Worm (Caenorhabditis elegans): ENCODE measurements around the gene K07F5.17.

K07F5.17 gene

DNA sequence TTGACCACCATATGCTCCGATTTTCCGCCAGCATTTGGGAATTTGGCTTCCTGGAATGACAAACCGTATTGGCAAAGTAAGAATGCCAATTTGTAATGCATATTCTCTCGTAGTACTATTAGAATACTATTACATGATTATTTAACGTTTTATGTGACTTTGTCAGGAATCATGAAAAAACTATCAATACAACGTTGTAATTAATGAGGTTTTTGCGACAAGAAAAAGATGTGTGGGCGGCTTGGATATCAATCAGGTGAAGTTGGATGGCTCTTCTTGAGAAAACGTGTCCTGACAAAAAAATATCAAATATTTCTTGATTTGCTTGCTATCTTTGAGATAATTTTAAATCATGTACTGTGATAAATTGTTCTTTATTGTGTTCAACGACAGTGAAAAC lies 5.9 kb downstream of the K07F5.17 start, which contains the start of gene K07F5.7:
K07F5.7 (minus strand) TSS at position 101 of the 400 bp plus-strand sequence.
- TF ChIP-seq ces-1 (GFP tag; optimal IDR thresholded peaks at IDR 0.05) (no peak), unc-98 (GFP tag; IDR thresholded peaks at IDR 0.05) (no peak), C34B4.2 (tag; optimal IDR thresholded peaks at IDR 0.05) (no peak), swsn-7 (tag; optimal IDR thresholded peaks at IDR 0.05) (no peak)

DNA sequence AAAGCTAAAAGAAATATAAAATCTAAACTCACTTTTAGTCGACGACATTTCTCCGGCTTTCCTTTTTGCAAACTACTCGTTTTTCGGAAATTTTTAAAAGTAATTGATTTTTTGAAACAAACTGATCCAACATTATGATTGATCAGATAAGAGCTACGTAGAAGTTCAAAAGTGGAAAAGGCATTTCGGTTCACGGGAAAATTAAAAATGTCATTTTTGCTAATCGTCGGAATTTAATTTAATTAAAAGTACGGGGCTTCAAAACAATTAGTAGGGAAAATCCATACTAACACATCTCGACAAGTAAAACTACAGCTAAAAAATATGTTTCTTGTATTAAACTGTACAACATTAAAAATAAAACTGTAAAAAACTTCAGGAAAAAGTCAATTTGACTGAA lies 7.5 kb downstream of the K07F5.17 start, which contains the start of gene K07F5.8:
K07F5.8 (minus strand) TSS at position 101 of the 400 bp plus-strand sequence.
- TF ChIP-seq vab-15 (tag; optimal IDR thresholded peaks at IDR 0.05) (no peak), pax-3 (tag; optimal IDR thresholded peaks at IDR 0.05) (no peak), grh-1 (GFP tag; IDR thresholded peaks at IDR 0.05) (no peak), aha-1 (tag; optimal IDR thresholded peaks at IDR 0.05) (no peak), nhr-28 (tag; optimal IDR thresholded peaks at IDR 0.05) (no peak), C34B4.2 (tag; optimal IDR thresholded peaks at IDR 0.05) (no peak), sox-4 (tag; optimal IDR thresholded peaks at IDR 0.05) (no peak), F16B12.6 (tag; optimal IDR thresholded peaks at IDR 0.05) (no peak), efl-3 (GFP tag; optimal IDR thresholded peaks at IDR 0.05) (no peak), hlh-17 (GFP tag; optimal IDR thresholded peaks at IDR 0.05; ENCODE audit: borderline replicate concordance) (no peak), mab-9 (GFP tag; IDR thresholded peaks at IDR 0.05) (no peak), nhr-76 (tag; optimal IDR thresholded peaks at IDR 0.05) (no peak), zip-4 (GFP tag; optimal IDR thresholded peaks at IDR 0.05) (no peak)

DNA sequence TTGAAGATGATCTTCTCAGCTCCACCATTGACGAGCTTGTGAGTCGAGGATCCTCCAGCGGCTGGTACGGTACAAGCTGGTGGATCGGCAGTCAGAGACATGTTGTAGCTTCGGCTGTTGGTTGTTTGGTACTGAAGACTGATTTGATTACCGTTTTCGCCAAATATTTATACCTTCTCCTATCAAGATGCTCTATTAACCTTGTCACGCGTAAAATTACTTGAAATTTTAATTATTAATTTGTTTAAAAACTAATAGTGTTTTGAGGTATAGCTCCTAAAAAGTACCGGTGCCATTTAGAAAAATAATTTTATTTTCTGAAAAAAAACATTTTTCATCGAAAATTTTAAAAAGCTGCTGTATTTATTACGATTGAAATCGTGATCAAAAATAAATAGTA lies 8.8 kb downstream of the K07F5.17 start, which contains the start of gene ssp-10:
ssp-10 (minus strand) TSS at position 101 of the 400 bp plus-strand sequence.
- TF ChIP-seq hlh-17 (GFP tag; optimal IDR thresholded peaks at IDR 0.05; ENCODE audit: borderline replicate concordance) (no peak), C04F5.9 (tag; optimal IDR thresholded peaks at IDR 0.05) (no peak), lin-15B (tag; optimal IDR thresholded peaks at IDR 0.05) (no peak), grh-1 (GFP tag; IDR thresholded peaks at IDR 0.05) (no peak), mef-2 (tag; optimal IDR thresholded peaks at IDR 0.05) (no peak), tbx-2 (tag; optimal IDR thresholded peaks at IDR 0.05) (no peak)

DNA sequence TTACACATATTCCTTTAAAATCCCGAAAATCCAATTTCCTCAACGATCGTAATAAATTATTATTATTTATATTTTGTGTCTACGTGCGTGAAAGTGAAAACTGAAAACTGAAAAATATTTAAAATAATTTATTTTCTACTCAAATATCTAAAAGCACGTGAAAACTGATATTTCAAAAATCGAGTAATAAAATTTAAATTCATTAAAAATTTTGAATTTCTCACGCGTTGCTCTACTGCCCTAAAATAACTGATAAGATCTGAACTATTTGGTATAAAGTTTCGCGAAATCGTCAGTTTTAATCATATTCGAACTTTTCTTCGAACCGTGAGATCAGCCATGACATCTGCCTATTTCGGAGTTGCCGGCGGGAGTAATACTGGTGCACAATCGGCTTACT lies 10.1 kb downstream of the K07F5.17 start, which contains the start of gene ssq-1:
ssq-1 (plus strand) TSS at position 301 of the 400 bp plus-strand sequence.
- TF ChIP-seq nhr-12 (tag; optimal IDR thresholded peaks at IDR 0.05) (no peak), tlp-1 (tag; optimal IDR thresholded peaks at IDR 0.05) (no peak), nhr-237 (tag; optimal IDR thresholded peaks at IDR 0.05) (no peak), mab-9 (GFP tag; IDR thresholded peaks at IDR 0.05) (no peak), lin-15B (tag; optimal IDR thresholded peaks at IDR 0.05) (no peak), hlh-4 (tag; optimal IDR thresholded peaks at IDR 0.05) (no peak), egl-27 (tag; optimal IDR thresholded peaks at IDR 0.05) (no peak), sptf-1 (tag; optimal IDR thresholded peaks at IDR 0.05) (no peak), nhr-85 (tag) (no peak), nhr-47 (tag; optimal IDR thresholded peaks at IDR 0.05) (no peak), zip-4 (GFP tag; optimal IDR thresholded peaks at IDR 0.05) (no peak), mdl-1 (tag; optimal IDR thresholded peaks at IDR 0.05) (no peak), pag-3 (tag; optimal IDR thresholded peaks at IDR 0.05; ENCODE audit: borderline replicate concordance, insufficient read depth) (no peak), ceh-90 (tag; optimal IDR thresholded peaks at IDR 0.05) (no peak), fkh-4 (tag; optimal IDR thresholded peaks at IDR 0.05; ENCODE audit: borderline replicate concordance) (no peak)

DNA sequence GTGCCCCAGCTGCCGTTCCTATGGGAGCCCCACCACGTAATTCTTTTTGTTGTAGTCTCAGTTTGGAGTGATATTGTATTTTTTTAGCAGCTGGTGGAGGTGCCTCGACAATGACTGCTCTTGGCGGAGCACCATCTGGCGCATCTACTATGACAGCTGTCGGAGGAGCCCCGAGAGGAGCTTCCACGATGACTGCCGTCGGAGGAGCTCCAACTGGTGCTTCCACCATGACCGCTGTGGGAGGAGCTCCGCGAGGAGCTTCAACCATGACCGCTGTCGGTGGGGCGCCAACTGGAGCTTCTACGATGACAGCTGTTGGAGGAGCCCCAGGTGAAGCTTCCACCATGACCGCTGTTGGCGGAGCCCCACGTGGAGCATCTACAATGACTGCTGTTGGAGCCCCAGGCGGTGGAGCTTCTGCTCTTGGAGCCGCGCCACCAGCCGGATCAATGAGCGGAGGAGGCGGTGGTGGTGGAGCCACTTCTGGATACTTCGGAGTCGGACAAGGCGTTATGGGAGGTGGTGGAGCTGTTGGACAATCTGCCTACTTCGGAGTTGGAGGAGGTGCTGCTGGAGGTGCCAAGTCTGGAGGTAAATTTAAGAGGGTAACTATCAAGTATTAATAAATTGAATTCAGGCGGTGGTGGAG lies 10.8 kb downstream of the K07F5.17 start:
- TF ChIP-seq dpl-1 (GFP tag; optimal IDR thresholded peaks at IDR 0.05), result no peak
- TF ChIP-seq blmp-1 (tag; optimal IDR thresholded peaks at IDR 0.05), result no peak
- TF ChIP-seq aly-2 (tag; optimal IDR thresholded peaks at IDR 0.05), result no peak
